Fruit fly (Drosophila melanogaster): ENCODE results near the gene CG13857.

CG13857 gene

DNA sequence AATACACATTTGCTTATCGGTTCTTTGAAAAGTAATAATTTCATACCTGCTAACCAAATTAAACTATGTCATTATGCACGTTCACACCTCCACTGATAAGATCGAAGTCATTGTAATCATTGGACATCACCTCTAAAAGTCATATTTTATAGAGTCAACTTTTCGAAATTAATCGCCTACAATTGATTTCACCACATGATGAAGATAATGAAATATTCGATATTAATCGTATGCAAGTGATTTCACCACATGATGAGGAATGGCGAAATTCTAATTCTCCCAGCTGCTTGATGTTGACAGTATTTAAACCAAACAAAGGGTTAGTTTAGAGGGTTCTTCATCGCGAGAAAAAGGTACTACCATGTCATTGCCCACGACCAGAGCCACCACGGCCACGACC lies 18.2 kb downstream of the CG13857 start, which contains the start of gene CG18596 (continued):
- TF ChIP-seq Ptx1 (GFP tag; IDR thresholded peaks at IDR 0.05) (no peak), unpg (GFP tag; optimal IDR thresholded peaks at IDR 0.05) (no peak), Side (GFP tag; optimal IDR thresholded peaks at IDR 0.05) (no peak), bsh (GFP tag; optimal IDR thresholded peaks at IDR 0.05) (no peak), CG9876 (GFP tag; optimal IDR thresholded peaks at IDR 0.05) (no peak), CG15269 (tag; optimal IDR thresholded peaks at IDR 0.05) (no peak), lmd (GFP tag; IDR thresholded peaks at IDR 0.05) (no peak), CG9437 (GFP tag; optimal IDR thresholded peaks at IDR 0.05) (no peak), CG8944 (GFP tag; optimal IDR thresholded peaks at IDR 0.05) (no peak), CG16813 (GFP tag; IDR thresholded peaks at IDR 0.05; ENCODE audit: partially characterized antibody) (peak; percentile 92), CG13624 (GFP tag; optimal IDR thresholded peaks at IDR 0.05) (no peak), Sin3A (optimal IDR thresholded peaks at IDR 0.05) (no peak), Usf (GFP tag; optimal IDR thresholded peaks at IDR 0.05) (no peak), gcm2 (GFP tag; optimal IDR thresholded peaks at IDR 0.05) (no peak), Oli (tag; optimal IDR thresholded peaks at IDR 0.05) (no peak), sd (tag; optimal IDR thresholded peaks at IDR 0.05) (no peak), ci (GFP tag; IDR thresholded peaks at IDR 0.05) (no peak), CG1647 (GFP tag; optimal IDR thresholded peaks at IDR 0.05) (no peak), H2.0 (GFP tag; IDR thresholded peaks at IDR 0.05) (no peak), CG6813 (GFP tag; optimal IDR thresholded peaks at IDR 0.05) (no peak), CG2129 (GFP tag; IDR thresholded peaks at IDR 0.05; ENCODE audit: partially characterized antibody) (peak; percentile 95), emc (GFP tag; optimal IDR thresholded peaks at IDR 0.05) (no peak), pita (GFP tag; optimal IDR thresholded peaks at IDR 0.05) (no peak), Ets97D (GFP tag; optimal IDR thresholded peaks at IDR 0.05) (peak; percentile 37), Ravus (GFP tag; IDR thresholded peaks at IDR 0.05) (no peak), CG6689 (GFP tag; IDR thresholded peaks at IDR 0.05) (no peak), E2f2 (GFP tag; IDR thresholded peaks at IDR 0.05) (peak; percentile 86), nau (GFP tag; optimal IDR thresholded peaks at IDR 0.05) (no peak), CG1529 (GFP tag; optimal IDR thresholded peaks at IDR 0.05) (no peak), CG17186 (GFP tag; optimal IDR thresholded peaks at IDR 0.05) (no peak), CG13123 (GFP tag; optimal IDR thresholded peaks at IDR 0.05) (no peak), CG18764 (GFP tag; optimal IDR thresholded peaks at IDR 0.05) (no peak), CG5180 (GFP tag; optimal IDR thresholded peaks at IDR 0.05) (no peak), CG10462 (GFP tag; optimal IDR thresholded peaks at IDR 0.05) (no peak), CG10654 (GFP tag; optimal IDR thresholded peaks at IDR 0.05) (no peak), CG3407 (GFP tag; optimal IDR thresholded peaks at IDR 0.05) (no peak), Atf6 (GFP tag; IDR thresholded peaks at IDR 0.05) (no peak), CG11723 (GFP tag; optimal IDR thresholded peaks at IDR 0.05) (no peak), gsb-n (tag; optimal IDR thresholded peaks at IDR 0.05) (no peak), Dll (GFP tag; IDR thresholded peaks at IDR 0.05; ENCODE audit: partially characterized antibody) (peak; percentile 98), D19B (GFP tag; optimal IDR thresholded peaks at IDR 0.05) (no peak), wdn (GFP tag; IDR thresholded peaks at IDR 0.05) (no peak), CG17361 (GFP tag; IDR thresholded peaks at IDR 0.05) (no peak), CG2875 (GFP tag; optimal IDR thresholded peaks at IDR 0.05) (no peak), eyg (GFP tag; optimal IDR thresholded peaks at IDR 0.05) (no peak), CG11560 (tag; IDR thresholded peaks at IDR 0.05) (no peak), Sry-δ (GFP tag; optimal IDR thresholded peaks at IDR 0.05) (peak; percentile 78), gsb (GFP tag; IDR thresholded peaks at IDR 0.05) (no peak), mld (GFP tag; IDR thresholded peaks at IDR 0.05; ENCODE audit: partially characterized antibody) (peak; percentile 84; the same call in 2 of the 3 replicates), bigmax (GFP tag; optimal IDR thresholded peaks at IDR 0.05) (no peak), CG7987 (GFP tag; optimal IDR thresholded peaks at IDR 0.05) (no peak), CG3163 (GFP tag; optimal IDR thresholded peaks at IDR 0.05) (no peak)
